Worm (Caenorhabditis elegans) whole organism, young adult: ENCODE measurements around the gene Y55D5A.4.

Source experiments
- F52B5.7 ChIP-seq: sonication (generic microtip); optimal IDR thresholded peaks from 2 replicates; lab custom pipeline; 2016; ENCODE audit warnings: mild to moderate bottlenecking, missing genetic modification characterization, missing compliant biosample characterization
- ztf-18 ChIP-seq: sonication (generic microtip); optimal IDR thresholded peaks from 2 replicates; lab custom pipeline; 2016; ENCODE audit warnings: missing genotype, mild to moderate bottlenecking, missing genetic modification characterization, missing compliant biosample characterization

DNA sequence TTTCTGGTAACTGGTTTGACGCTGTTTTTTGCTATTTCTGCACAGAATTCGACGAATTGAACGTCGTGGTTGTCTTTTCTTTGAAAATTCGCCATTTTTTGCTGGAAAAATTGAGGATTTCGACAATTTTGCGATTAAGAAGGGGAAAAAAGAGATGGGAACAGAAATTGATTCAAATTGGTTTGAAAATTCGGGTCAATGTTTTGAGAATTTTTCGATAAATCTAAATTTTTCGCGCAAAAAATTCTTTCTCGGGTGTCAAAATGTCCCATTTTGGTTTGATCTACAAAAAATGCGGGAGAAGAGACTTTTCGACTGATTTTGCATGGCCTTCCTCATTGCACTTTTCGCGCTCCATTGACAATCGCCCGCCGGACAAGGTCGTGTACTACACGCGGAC, 24.3 kb downstream of the Y55D5A.4 start, which contains the start of gene H05C05.2:
- no peak for TF ChIP-seq ztf-18 (tag; lab: Kevin White, UChicago)
- TF ChIP-seq F52B5.7, result no peak
